Fruit fly (Drosophila melanogaster) whole organism, embryonic: ENCODE results near the gene RPA1.

Source experiments
- Antp ChIP-seq: fragments of 200-800 bp; sonication (Bioruptor generic); optimal IDR thresholded peaks from 3 replicates; lab custom pipeline; 2016; ENCODE audit warnings: missing biosample characterization, missing genetic modification characterization
- CG10147 ChIP-seq: fragments of 200-800 bp; sonication (Bioruptor generic); optimal IDR thresholded peaks from 2 replicates; lab custom pipeline; 2019; ENCODE audit warnings: missing biosample characterization, mild to moderate bottlenecking, missing genetic modification characterization, moderate library complexity
- CG10431 ChIP-seq: fragments of 200-800 bp; sonication (Bioruptor generic); optimal IDR thresholded peaks from 3 replicates; lab custom pipeline; 2018; ENCODE audit warnings: missing biosample characterization, mild to moderate bottlenecking, missing genetic modification characterization
- CG10654 ChIP-seq: fragments of 200-800 bp; sonication (Bioruptor generic); optimal IDR thresholded peaks from 2 replicates; lab custom pipeline; 2016; ENCODE audit warnings: missing biosample characterization, missing genetic modification characterization
- CG11085 ChIP-seq: fragments of 200-800 bp; sonication (Bioruptor generic); IDR thresholded peaks from 2 replicates; pipeline ENCODE4 v1.3.6; 2022; ENCODE audit warnings: missing biosample characterization, missing genetic modification characterization
- CG18599 ChIP-seq: fragments of 200-800 bp; sonication (Bioruptor generic); optimal IDR thresholded peaks from 3 replicates; lab custom pipeline; 2017; ENCODE audit warnings: missing biosample characterization, missing genetic modification characterization, mild to moderate bottlenecking, moderate library complexity, missing genetic modification reagents
- CG2875 ChIP-seq: fragments of 200-800 bp; sonication (Bioruptor generic); optimal IDR thresholded peaks from 2 replicates; lab custom pipeline; 2017; ENCODE audit warnings: missing biosample characterization, mild to moderate bottlenecking, missing genetic modification characterization, missing genetic modification reagents
- CG30403 ChIP-seq: fragments of 200-800 bp; sonication (Bioruptor generic); optimal IDR thresholded peaks from 3 replicates; lab custom pipeline; 2016; ENCODE audit warnings: missing biosample characterization, missing genetic modification characterization
- CG3163 ChIP-seq: fragments of 200-800 bp; sonication (Bioruptor generic); optimal IDR thresholded peaks from 3 replicates; lab custom pipeline; 2016; ENCODE audit warnings: missing biosample characterization, missing genetic modification characterization
- CG3281 ChIP-seq: fragments of 200-800 bp; sonication (Bioruptor generic); optimal IDR thresholded peaks from 3 replicates; lab custom pipeline; 2017; ENCODE audit warnings: missing biosample characterization, mild to moderate bottlenecking, missing genetic modification characterization
- CG34422 ChIP-seq: fragments of 200-800 bp; sonication (Bioruptor generic); IDR thresholded peaks from 3 replicates; pipeline ENCODE4 v1.3.6; 2022; ENCODE audit warnings: missing biosample characterization, missing genetic modification characterization
- CG3838 ChIP-seq: fragments of 200-800 bp; sonication (Bioruptor generic); optimal IDR thresholded peaks from 3 replicates; lab custom pipeline; 2016; ENCODE audit warnings: missing biosample characterization, missing genetic modification characterization
- CG4328 ChIP-seq: fragments of 200-800 bp; sonication (Bioruptor generic); optimal IDR thresholded peaks from 3 replicates; lab custom pipeline; 2017; ENCODE audit warnings: missing biosample characterization, missing genetic modification reagents, missing genetic modification characterization
- CG4730 ChIP-seq: fragments of 200-800 bp; sonication (Bioruptor generic); IDR thresholded peaks from 2 replicates; pipeline ENCODE4 v1.3.6; 2022; ENCODE audit warnings: missing biosample characterization, missing genetic modification characterization
- CG7786 ChIP-seq: fragments of 200-800 bp; sonication (Bioruptor generic); optimal IDR thresholded peaks from 2 replicates; lab custom pipeline; 2016; ENCODE audit warnings: missing biosample characterization, missing genetic modification characterization
- CG8359 ChIP-seq: fragments of 200-800 bp; sonication (Bioruptor generic); optimal IDR thresholded peaks from 2 replicates; lab custom pipeline; 2017; ENCODE audit warnings: missing biosample characterization, mild to moderate bottlenecking, missing genetic modification characterization, borderline replicate concordance
- CG8478 ChIP-seq: fragments of >200 bp; optimal IDR thresholded peaks from 2 replicates; lab custom pipeline; 2018
- CG8765 ChIP-seq: fragments of 200-800 bp; sonication (Bioruptor generic); IDR thresholded peaks from 2 replicates; pipeline ENCODE4 v1.3.6; 2022; ENCODE audit warnings: missing biosample characterization, missing genetic modification characterization
- Dfd ChIP-seq, 2 experiments: fragments of >200 bp; optimal IDR thresholded peaks; 2 replicates each; lab custom pipeline; 2017; ENCODE audit warnings: missing biosample characterization in 2 of 2, missing genetic modification characterization in 2 of 2
- ERR ChIP-seq: fragments of 200-800 bp; sonication (Bioruptor generic); optimal IDR thresholded peaks from 2 replicates; lab custom pipeline; 2016; ENCODE audit warnings: missing biosample characterization, missing genetic modification characterization
- Eip74EF ChIP-seq, 2 experiments: fragments of 200-800 bp in 1 of 2; fragments of >200 bp in 1 of 2; sonication (Bioruptor generic) in 1 of 2; optimal IDR thresholded peaks; 2 replicates each; lab custom pipeline; 2017 to 2019; ENCODE audit warnings: missing biosample characterization in 2 of 2, missing genetic modification characterization in 2 of 2, mild to moderate bottlenecking in 1 of 2, moderate library complexity in 1 of 2
- Fer3 ChIP-seq: fragments of 200-800 bp; sonication (Bioruptor generic); optimal IDR thresholded peaks from 2 replicates; lab custom pipeline; 2018; ENCODE audit warnings: missing biosample characterization, mild to moderate bottlenecking, missing genetic modification characterization, moderate library complexity
- HHEX ChIP-seq: fragments of 200-800 bp; sonication (Bioruptor generic); optimal IDR thresholded peaks from 3 replicates; lab custom pipeline; 2017; ENCODE audit warnings: missing biosample characterization, mild to moderate bottlenecking, missing genetic modification characterization, missing genetic modification reagents
- HLH3B ChIP-seq: fragments of 200-800 bp; sonication (Bioruptor generic); IDR thresholded peaks from 2 replicates; pipeline ENCODE4 v1.3.6; 2022; ENCODE audit warnings: missing biosample characterization, missing genetic modification characterization
- Hmx ChIP-seq: fragments of 200-800 bp; sonication (Bioruptor generic); optimal IDR thresholded peaks from 2 replicates; lab custom pipeline; 2016; ENCODE audit warnings: missing biosample characterization, missing genetic modification characterization
- Hr39 ChIP-seq: fragments of >200 bp; optimal IDR thresholded peaks from 2 replicates; lab custom pipeline; 2017
- Hr51 ChIP-seq, 2 experiments: fragments of 200-800 bp; sonication (Bioruptor generic); optimal IDR thresholded peaks; 2 replicates in 1 of 2; 3 replicates in 1 of 2; lab custom pipeline; 2016 to 2018; ENCODE audit warnings: missing biosample characterization in 2 of 2, missing genetic modification characterization in 2 of 2, mild to moderate bottlenecking in 1 of 2, moderate library complexity in 1 of 2
- Oli ChIP-seq: fragments of 200-800 bp; sonication (Bioruptor generic); optimal IDR thresholded peaks from 2 replicates; lab custom pipeline; 2018; ENCODE audit warnings: missing biosample characterization, mild to moderate bottlenecking, missing genetic modification characterization, moderate library complexity
- PHDP ChIP-seq: fragments of 200-800 bp; sonication (Bioruptor generic); optimal IDR thresholded peaks from 3 replicates; lab custom pipeline; 2018; ENCODE audit warnings: missing biosample characterization, mild to moderate bottlenecking, missing genetic modification characterization, moderate library complexity
- Pdp1 ChIP-seq, 2 experiments: fragments of 200-800 bp; sonication (Bioruptor generic); optimal IDR thresholded peaks; 3 replicates each; lab custom pipeline; 2016; ENCODE audit warnings: missing biosample characterization in 2 of 2, missing genetic modification characterization in 2 of 2, mild to moderate bottlenecking in 1 of 2, moderate library complexity in 1 of 2
- Ptx1 ChIP-seq: fragments of 200-800 bp; sonication (Bioruptor generic); IDR thresholded peaks from 2 replicates; pipeline ENCODE4 v1.3.6; 2022; ENCODE audit warnings: missing biosample characterization, missing genetic modification characterization
- Spps ChIP-seq: fragments of 200-800 bp; sonication (Bioruptor generic); optimal IDR thresholded peaks from 2 replicates; lab custom pipeline; 2018; ENCODE audit warnings: missing biosample characterization, mild to moderate bottlenecking, missing genetic modification characterization
- Stat92E ChIP-seq, 3 experiments: fragments of >200 bp in 2 of 3; fragments of 200-800 bp in 1 of 3; sonication (Bioruptor generic) in 1 of 3; optimal IDR thresholded peaks; 2 replicates each; lab custom pipeline; 2017 to 2019; ENCODE audit warnings: missing biosample characterization in 3 of 3, missing genetic modification characterization in 3 of 3, mild to moderate bottlenecking in 1 of 3, moderate library complexity in 1 of 3
- Taf1 ChIP-seq: fragments of 200-800 bp; sonication (Bioruptor generic); IDR thresholded peaks from 2 replicates; pipeline ENCODE4 v1.3.6; 2022; ENCODE audit warnings: missing biosample characterization, missing genetic modification characterization
- Vsx1 ChIP-seq: fragments of 200-800 bp; sonication (Bioruptor generic); optimal IDR thresholded peaks from 2 replicates; lab custom pipeline; 2017; ENCODE audit warnings: missing biosample characterization, mild to moderate bottlenecking, missing genetic modification characterization, missing genetic modification reagents
- Xbp1 ChIP-seq: fragments of 200-800 bp; sonication (Bioruptor generic); optimal IDR thresholded peaks from 3 replicates; lab custom pipeline; 2016; ENCODE audit warnings: missing biosample characterization, mild to moderate bottlenecking, missing genetic modification characterization
- amos ChIP-seq: fragments of 200-800 bp; sonication (Bioruptor generic); IDR thresholded peaks from 2 replicates; pipeline ENCODE4 v1.3.6; 2022; ENCODE audit warnings: missing biosample characterization, missing genetic modification characterization; ENCODE audit not compliant: partially characterized antibody
- aop ChIP-seq: fragments of 200-800 bp; sonication (Bioruptor generic); IDR thresholded peaks from 2 replicates; pipeline ENCODE4 v1.3.6; 2022; ENCODE audit warnings: missing biosample characterization, missing genetic modification characterization
- bab2 ChIP-seq: fragments of 200-800 bp; sonication (Bioruptor generic); optimal IDR thresholded peaks from 2 replicates; lab custom pipeline; 2016; ENCODE audit warnings: missing biosample characterization, missing genetic modification characterization
- bbx ChIP-seq: fragments of 200-800 bp; sonication (Bioruptor generic); IDR thresholded peaks from 2 replicates; pipeline ENCODE4 v1.3.6; 2022; ENCODE audit warnings: missing biosample characterization, missing genetic modification characterization; ENCODE audit not compliant: partially characterized antibody
- bcd ChIP-seq: fragments of 200-800 bp; sonication (Bioruptor generic); optimal IDR thresholded peaks from 2 replicates; lab custom pipeline; 2017; ENCODE audit warnings: missing biosample characterization, mild to moderate bottlenecking, missing genetic modification characterization
- chn ChIP-seq: fragments of 200-800 bp; sonication (Bioruptor generic); optimal IDR thresholded peaks from 2 replicates; lab custom pipeline; 2016; ENCODE audit warnings: missing biosample characterization, missing genetic modification characterization
- croc ChIP-seq: fragments of 200-800 bp; sonication (Bioruptor generic); conservative IDR thresholded peaks from 3 replicates; pipeline ENCODE4 v1.3.6; 2022; ENCODE audit warnings: missing biosample characterization, missing genetic modification characterization
- pfk ChIP-seq: fragments of 200-800 bp; sonication (Bioruptor generic); optimal IDR thresholded peaks from 2 replicates; lab custom pipeline; 2018; ENCODE audit warnings: missing biosample characterization, mild to moderate bottlenecking, missing genetic modification characterization, moderate library complexity
- pita ChIP-seq: fragments of 200-800 bp; sonication (Bioruptor generic); optimal IDR thresholded peaks from 2 replicates; lab custom pipeline; 2017; ENCODE audit warnings: missing biosample characterization, mild to moderate bottlenecking, missing genetic modification characterization
- pros ChIP-seq: fragments of 200-800 bp; sonication (Bioruptor generic); optimal IDR thresholded peaks from 3 replicates; lab custom pipeline; 2019; ENCODE audit warnings: missing biosample characterization, mild to moderate bottlenecking, missing genetic modification characterization, moderate library complexity
- slbo ChIP-seq: fragments of 200-800 bp; sonication (Bioruptor generic); IDR thresholded peaks from 2 replicates; pipeline ENCODE4 v1.3.6; 2022; ENCODE audit warnings: missing biosample characterization, missing genetic modification characterization
- stwl ChIP-seq: fragments of 200-800 bp; sonication (Bioruptor generic); optimal IDR thresholded peaks from 3 replicates; lab custom pipeline; 2018; ENCODE audit warnings: missing biosample characterization, mild to moderate bottlenecking, missing genetic modification characterization, moderate library complexity
- tio ChIP-seq: fragments of 200-800 bp; sonication (Bioruptor generic); optimal IDR thresholded peaks from 2 replicates; lab custom pipeline; 2017; ENCODE audit warnings: missing biosample characterization, missing genetic modification characterization, inconsistent platforms
- vvl ChIP-seq: fragments of 200-800 bp; sonication (Bioruptor generic); IDR thresholded peaks from 2 replicates; pipeline ENCODE4 v1.3.6; 2022; ENCODE audit warnings: missing biosample characterization, missing genetic modification characterization
- wdn ChIP-seq: fragments of 200-800 bp; sonication (Bioruptor generic); IDR thresholded peaks from 2 replicates; pipeline ENCODE4 v1.3.6; 2022; ENCODE audit warnings: missing biosample characterization, missing genetic modification characterization

The RPA1 gene

DNA sequence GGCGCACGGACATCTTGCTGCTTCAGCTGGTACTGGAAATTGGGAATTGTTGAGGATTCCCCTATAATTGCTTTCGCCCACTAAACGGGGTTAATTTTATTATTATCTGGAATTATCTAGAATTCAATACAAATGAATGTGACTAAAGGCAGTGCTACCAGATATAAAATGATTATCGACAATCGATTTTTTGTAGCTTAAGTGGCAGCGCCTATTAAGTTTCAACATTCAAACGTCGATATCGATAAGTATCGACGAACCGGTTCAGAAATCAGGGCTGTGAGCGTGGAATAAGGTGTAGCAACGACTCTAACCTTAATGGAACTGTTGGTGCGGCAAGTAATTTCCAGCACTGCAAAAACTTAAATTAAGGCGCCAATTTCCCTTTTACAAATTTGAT, 40.9 kb upstream of the RPA1 start, which contains the start of gene Sgt1 (continued):
- TF ChIP-seq Eip74EF (GFP tag; optimal IDR thresholded peaks at IDR 0.05; lab: Kevin White, UChicago), result no peak
- TF ChIP-seq CG10431 (GFP tag; lab: Kevin White, UChicago), result no peak
- no peak for TF ChIP-seq tio (GFP tag; lab: Kevin White, UChicago)
- TF ChIP-seq CG8765, result 0 out of 2 replicates have a peak, but pooled peaks have one; percentile 9
- TF ChIP-seq HHEX, result no peak
- TF ChIP-seq Fer3 (tag; lab: Kevin White, UChicago), result peak; percentile 17
- peak; percentile 47 for TF ChIP-seq CG7786
- no peak for TF ChIP-seq Ptx1 (GFP tag; lab: Robert Waterston, UW)
- TF ChIP-seq Hr39, result no peak
- no peak for TF ChIP-seq aop (GFP tag; lab: Robert Waterston, UW)
- peak in 1 of 2 experiments; percentile 17 for TF ChIP-seq Hr51 (GFP tag; optimal IDR thresholded peaks at IDR 0.05; lab: Kevin White, UChicago)
- no peak for TF ChIP-seq Hmx (GFP tag; lab: Kevin White, UChicago)
- no peak for TF ChIP-seq CG10654 (GFP tag; lab: Kevin White, UChicago)
- TF ChIP-seq HLH3B (GFP tag; lab: Robert Waterston, UW), result no peak
- TF ChIP-seq Xbp1 (GFP tag; lab: Kevin White, UChicago), result peak; percentile 48
- no peak for TF ChIP-seq wdn
- peak; percentile 41 for TF ChIP-seq bab2 (GFP tag; lab: Kevin White, UChicago)
- no peak for TF ChIP-seq pfk (GFP tag; lab: Kevin White, UChicago)
- no peak for TF ChIP-seq CG11085 (GFP tag; lab: Robert Waterston, UW)
- no peak for TF ChIP-seq CG3838 (GFP tag; lab: Kevin White, UChicago)
- no peak for TF ChIP-seq Vsx1
- peak in 1 of 2 experiments; percentile 37 for TF ChIP-seq Pdp1 (GFP tag; optimal IDR thresholded peaks at IDR 0.05; lab: Kevin White, UChicago)
- TF ChIP-seq ERR (GFP tag; lab: Kevin White, UChicago), result peak; percentile 51
- no peak for TF ChIP-seq CG8359
- no peak for TF ChIP-seq Taf1
- TF ChIP-seq bcd, result peak; percentile 23
- peak; percentile 57 for TF ChIP-seq vvl (GFP tag; lab: Robert Waterston, UW)
- no peak for TF ChIP-seq Spps
- TF ChIP-seq PHDP, result peak; percentile 6
- TF ChIP-seq Dfd (GFP tag; optimal IDR thresholded peaks at IDR 0.05; lab: Kevin White, UChicago), result no peak
- no peak for TF ChIP-seq CG18599 (GFP tag; lab: Kevin White, UChicago)
- no peak for TF ChIP-seq pros
- TF ChIP-seq stwl (tag; lab: Kevin White, UChicago), result peak; percentile 96
- TF ChIP-seq slbo (GFP tag; lab: Robert Waterston, UW), result peak; percentile 71
- TF ChIP-seq CG4328, result peak; percentile 38
- peak; percentile 85 for TF ChIP-seq amos (GFP tag; lab: Robert Waterston, UW)
- peak; percentile 56 for TF ChIP-seq CG30403
- no peak for TF ChIP-seq CG8478 (lab: Kevin White, UChicago)
- TF ChIP-seq croc, result no peak
- no peak for TF ChIP-seq CG4730 (GFP tag; lab: Robert Waterston, UW)
- TF ChIP-seq pita, result peak; percentile 85
- TF ChIP-seq CG2875 (GFP tag; lab: Kevin White, UChicago), result no peak
- TF ChIP-seq Antp (GFP tag; lab: Kevin White, UChicago), result peak; percentile 65
- peak; percentile 92 for TF ChIP-seq bbx (GFP tag; lab: Robert Waterston, UW)
- no peak for TF ChIP-seq CG3281
- peak; percentile 43 for TF ChIP-seq chn (GFP tag; lab: Kevin White, UChicago)
- TF ChIP-seq Stat92E (GFP tag; optimal IDR thresholded peaks at IDR 0.05; lab: Kevin White, UChicago), result peak in 1 of 3 experiments; percentile 86
- TF ChIP-seq Oli (tag; lab: Kevin White, UChicago), result no peak
- no peak for TF ChIP-seq CG3163
- peak; percentile 7 for TF ChIP-seq CG10147
- no peak for TF ChIP-seq CG34422
